Worm (Caenorhabditis elegans): ENCODE results near the gene syx-5.

- TF ChIP-seq flt-1 (GFP tag; IDR thresholded peaks at IDR 0.05) (no peak), klf-2 (GFP tag; conservative IDR thresholded peaks at IDR 0.05) (no peak), med-1 (GFP tag; optimal IDR thresholded peaks at IDR 0.05; ENCODE audit: insufficient read depth) (no peak)
Observed at ce11 chrV:11764373-11764954, at the start of gene syx-5, which contains the start of gene F55A11.1.

Data from whole organism, midembryonic.